Fruit fly (Drosophila melanogaster) Kc167 (cell line): ENCODE measurements around the gene Lcp65Ae.

Experiments used
- Myc ChIP-seq: fragments of >200 bp; optimal IDR thresholded peaks from 2 replicates; lab custom pipeline; 2017; ENCODE audit warnings: missing external identifiers
- Sin3A ChIP-seq: fragments of >200 bp; optimal IDR thresholded peaks from 2 replicates; lab custom pipeline; 2018; ENCODE audit warnings: missing external identifiers
- h ChIP-seq: fragments of >200 bp; optimal IDR thresholded peaks from 3 replicates; lab custom pipeline; 2018; ENCODE audit warnings: missing external identifiers
- insv ChIP-seq: fragments of >200 bp; optimal IDR thresholded peaks from 3 replicates; lab custom pipeline; 2018; ENCODE audit warnings: missing external identifiers
- psq ChIP-seq: fragments of >200 bp; optimal IDR thresholded peaks from 2 replicates; lab custom pipeline; 2017; ENCODE audit warnings: missing external identifiers
- ttk ChIP-seq: sonication (Bioruptor generic); optimal IDR thresholded peaks from 2 replicates; lab custom pipeline; 2017; ENCODE audit warnings: missing external identifiers

Gene Lcp65Ae

dm6 chr3L:6136691-6137090, 1.2 kb downstream of the Lcp65Ae start, which contains the start of gene Lcp65Af:
Gene Lcp65Af (minus strand): TSS chr3L:6136791.
- no peak for TF ChIP-seq insv (lab: Kevin White, UChicago)
- TF ChIP-seq Sin3A (lab: Kevin White, UChicago): no peak
- TF ChIP-seq h (lab: Kevin White, UChicago): no peak
- TF ChIP-seq psq (lab: Kevin White, UChicago): no peak
- no peak for TF ChIP-seq Myc (lab: Kevin White, UChicago)
- TF ChIP-seq ttk (lab: Kevin White, UChicago): no peak

dm6 chr3L:6135174-6135573, 2.7 kb downstream of the Lcp65Ae start, which contains the start of gene Lcp65Ag1:
Gene Lcp65Ag1 (minus strand): TSS chr3L:6135274.
- TF ChIP-seq psq (lab: Kevin White, UChicago) (no peak), h (lab: Kevin White, UChicago) (no peak)

- no peak for TF ChIP-seq Myc (lab: Kevin White, UChicago)
- TF ChIP-seq insv (lab: Kevin White, UChicago): no peak
- TF ChIP-seq ttk (lab: Kevin White, UChicago): no peak
- no peak for TF ChIP-seq Sin3A (lab: Kevin White, UChicago)
- TF ChIP-seq h (lab: Kevin White, UChicago): no peak
These were observed 4.4 kb downstream of the Lcp65Ae start, which contains the start of gene Lcp65Ag2 for dm6 chr3L:6133546-6133945. Gene Lcp65Ag2 (minus strand): TSS chr3L:6133593.

dm6 chr3L:6132009-6132408, 5.9 kb downstream of the Lcp65Ae start, which contains the start of gene Cpr65Au:
Gene Cpr65Au (minus strand): TSS chr3L:6132109.
- TF ChIP-seq ttk (lab: Kevin White, UChicago) (no peak), Sin3A (lab: Kevin White, UChicago) (no peak), h (lab: Kevin White, UChicago) (no peak), Myc (lab: Kevin White, UChicago) (no peak), psq (lab: Kevin White, UChicago) (no peak), insv (lab: Kevin White, UChicago) (no peak)

dm6 chr3L:6130944-6131343, 7.0 kb downstream of the Lcp65Ae start, which contains the start of gene Lcp65Ag3:
Gene Lcp65Ag3 (minus strand): TSS chr3L:6130989.
- TF ChIP-seq Myc (lab: Kevin White, UChicago) (no peak), psq (lab: Kevin White, UChicago) (no peak), ttk (lab: Kevin White, UChicago) (no peak), insv (lab: Kevin White, UChicago) (no peak), h (lab: Kevin White, UChicago) (no peak), Sin3A (lab: Kevin White, UChicago) (no peak)

dm6 chr3L:6129591-6129990, 8.3 kb downstream of the Lcp65Ae start:
- no peak for TF ChIP-seq psq (lab: Kevin White, UChicago)
- no peak for TF ChIP-seq h (lab: Kevin White, UChicago)
- no peak for TF ChIP-seq insv (lab: Kevin White, UChicago)
- TF ChIP-seq Myc (lab: Kevin White, UChicago): no peak
- TF ChIP-seq ttk (lab: Kevin White, UChicago): no peak
- no peak for TF ChIP-seq Sin3A (lab: Kevin White, UChicago)

dm6 chr3L:6125409-6125689, 12.6 kb downstream of the Lcp65Ae start:
- TF ChIP-seq ttk (lab: Kevin White, UChicago): no peak
- no peak for TF ChIP-seq h (lab: Kevin White, UChicago)
- TF ChIP-seq Sin3A (lab: Kevin White, UChicago): no peak
- TF ChIP-seq Myc (lab: Kevin White, UChicago): no peak
- TF ChIP-seq insv (lab: Kevin White, UChicago): no peak
- no peak for TF ChIP-seq psq (lab: Kevin White, UChicago)

dm6 chr3L:6124616-6125408, 13.1 kb downstream of the Lcp65Ae start:
- TF ChIP-seq h (lab: Kevin White, UChicago) (no peak), ttk (lab: Kevin White, UChicago) (no peak), Sin3A (lab: Kevin White, UChicago) (no peak), Myc (lab: Kevin White, UChicago) (no peak), insv (lab: Kevin White, UChicago) (no peak), psq (lab: Kevin White, UChicago) (no peak)

dm6 chr3L:6116881-6117280, 21.0 kb downstream of the Lcp65Ae start:
- no peak for TF ChIP-seq insv (lab: Kevin White, UChicago)
- no peak for TF ChIP-seq ttk (lab: Kevin White, UChicago)
- TF ChIP-seq Sin3A (lab: Kevin White, UChicago): no peak
- no peak for TF ChIP-seq psq (lab: Kevin White, UChicago)
- no peak for TF ChIP-seq h (lab: Kevin White, UChicago)
- no peak for TF ChIP-seq Myc (lab: Kevin White, UChicago)

dm6 chr3L:6115505-6115904, 22.4 kb downstream of the Lcp65Ae start:
- TF ChIP-seq psq (lab: Kevin White, UChicago): no peak
- TF ChIP-seq Myc (lab: Kevin White, UChicago): no peak

dm6 chr3L:6111458-6111857, 26.5 kb downstream of the Lcp65Ae start:
- TF ChIP-seq Myc (lab: Kevin White, UChicago) (no peak), Sin3A (lab: Kevin White, UChicago) (no peak), ttk (lab: Kevin White, UChicago) (no peak), psq (lab: Kevin White, UChicago) (no peak), h (lab: Kevin White, UChicago) (no peak), insv (lab: Kevin White, UChicago) (no peak)
